Worm (Caenorhabditis elegans): ENCODE measurements around the gene C12D8.20.
A peak's percentile ranks its signal among the peaks of the same experiment; 100 is the strongest.

C12D8.20 gene

DNA sequence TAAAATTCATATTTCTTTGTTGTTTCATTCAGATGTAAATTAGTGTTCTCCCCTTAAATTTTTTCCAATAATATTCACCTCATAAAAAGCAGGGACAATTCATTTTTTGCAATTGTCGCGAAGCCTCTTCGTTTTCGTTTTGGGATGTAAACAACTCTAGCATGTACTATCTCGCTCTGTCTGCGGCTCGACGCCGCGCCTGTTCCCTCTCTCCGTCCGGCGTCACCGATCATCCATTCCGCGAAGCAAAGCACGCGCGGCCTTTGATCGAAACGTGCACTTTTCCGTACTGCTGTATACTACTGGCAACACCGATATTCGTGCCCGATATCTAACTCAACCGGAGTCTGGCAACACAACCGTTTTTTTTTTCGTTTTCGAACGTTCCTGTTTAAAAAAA is 24.9 kb downstream of the C12D8.20 start (continued):
- TF ChIP-seq unc-62 (GFP tag; optimal IDR thresholded peaks at IDR 0.05 in 1 of 2) (no peak), unc-62 (tag; optimal IDR thresholded peaks at IDR 0.05) (no peak), daf-8 (GFP tag; IDR thresholded peaks at IDR 0.05) (no peak), lin-13 (GFP tag; optimal IDR thresholded peaks at IDR 0.05) (no peak), F49E8.2 (tag; optimal IDR thresholded peaks at IDR 0.05; ENCODE audit: borderline replicate concordance) (no peak), nhr-28 (tag; optimal IDR thresholded peaks at IDR 0.05) (no peak), dmd-9 (GFP tag; IDR thresholded peaks at IDR 0.05) (no peak), snpc-4 (tag; optimal IDR thresholded peaks at IDR 0.05) (no peak), set-16 (GFP tag; IDR thresholded peaks at IDR 0.05) (peak; percentile 52)

DNA sequence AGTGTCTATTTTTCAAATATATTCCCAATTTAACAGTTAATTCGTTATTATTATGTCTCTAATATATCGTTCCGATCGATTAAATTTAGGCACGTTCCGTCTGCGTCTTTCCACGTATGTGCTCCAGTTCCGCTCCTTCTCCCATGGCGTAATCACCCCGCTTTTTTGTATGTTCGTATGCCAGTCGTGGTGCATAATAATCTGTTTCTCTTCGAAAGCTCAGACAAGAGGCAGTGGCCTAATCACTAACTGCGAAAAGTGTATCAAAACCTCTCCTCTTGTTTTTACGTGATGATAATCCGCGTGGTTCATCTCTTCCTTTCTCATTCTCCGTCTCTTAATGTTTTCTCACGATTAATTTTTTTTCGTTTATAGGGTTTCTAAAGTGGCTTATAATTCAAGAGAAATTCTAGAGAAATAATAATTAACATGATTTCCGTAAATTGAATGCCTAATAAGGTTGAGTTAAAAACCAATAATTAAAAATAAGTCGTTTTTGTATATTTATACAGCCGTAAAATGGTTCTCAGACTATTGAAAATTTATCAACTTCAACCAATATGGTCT is 25.6 kb downstream of the C12D8.20 start:
- TF ChIP-seq ama-1 (optimal IDR thresholded peaks at IDR 0.05) (peak; percentile 23), nhr-28 (tag; optimal IDR thresholded peaks at IDR 0.05) (peak; percentile 13), hif-1 (tag; optimal IDR thresholded peaks at IDR 0.05) (no peak), Y75B8A.6 (GFP tag; IDR thresholded peaks at IDR 0.05) (no peak), unc-62 (GFP tag; optimal IDR thresholded peaks at IDR 0.05 in 1 of 2) (peak in 1 of 2 experiments; percentile 81), unc-62 (tag; optimal IDR thresholded peaks at IDR 0.05) (no peak), dve-1 (tag; optimal IDR thresholded peaks at IDR 0.05; ENCODE audit: insufficient read depth) (peak; percentile 6), Y48G9A.11 (GFP tag; IDR thresholded peaks at IDR 0.05) (no peak), aha-1 (tag) (peak; percentile 56), hlh-30 (tag; optimal IDR thresholded peaks at IDR 0.05; ENCODE audit: insufficient read depth) (peak; percentile 51), ces-1 (GFP tag; optimal IDR thresholded peaks at IDR 0.05) (no peak), ztf-11 (tag; optimal IDR thresholded peaks at IDR 0.05) (no peak), F37D6.2 (tag; optimal IDR thresholded peaks at IDR 0.05) (no peak), daf-8 (GFP tag; IDR thresholded peaks at IDR 0.05) (no peak), lsy-2 (tag; optimal IDR thresholded peaks at IDR 0.05) (peak in 1 of 2 experiments; percentile 25), ceh-32 (tag; optimal IDR thresholded peaks at IDR 0.05; ENCODE audit: poor library complexity) (no peak), nhr-11 (tag; optimal IDR thresholded peaks at IDR 0.05) (no peak), mes-2 (tag; optimal IDR thresholded peaks at IDR 0.05; ENCODE audit: poor library complexity, severe bottlenecking) (no peak), nhr-48 (tag; optimal IDR thresholded peaks at IDR 0.05) (no peak), nhr-42 (GFP tag; IDR thresholded peaks at IDR 0.05) (no peak)

DNA sequence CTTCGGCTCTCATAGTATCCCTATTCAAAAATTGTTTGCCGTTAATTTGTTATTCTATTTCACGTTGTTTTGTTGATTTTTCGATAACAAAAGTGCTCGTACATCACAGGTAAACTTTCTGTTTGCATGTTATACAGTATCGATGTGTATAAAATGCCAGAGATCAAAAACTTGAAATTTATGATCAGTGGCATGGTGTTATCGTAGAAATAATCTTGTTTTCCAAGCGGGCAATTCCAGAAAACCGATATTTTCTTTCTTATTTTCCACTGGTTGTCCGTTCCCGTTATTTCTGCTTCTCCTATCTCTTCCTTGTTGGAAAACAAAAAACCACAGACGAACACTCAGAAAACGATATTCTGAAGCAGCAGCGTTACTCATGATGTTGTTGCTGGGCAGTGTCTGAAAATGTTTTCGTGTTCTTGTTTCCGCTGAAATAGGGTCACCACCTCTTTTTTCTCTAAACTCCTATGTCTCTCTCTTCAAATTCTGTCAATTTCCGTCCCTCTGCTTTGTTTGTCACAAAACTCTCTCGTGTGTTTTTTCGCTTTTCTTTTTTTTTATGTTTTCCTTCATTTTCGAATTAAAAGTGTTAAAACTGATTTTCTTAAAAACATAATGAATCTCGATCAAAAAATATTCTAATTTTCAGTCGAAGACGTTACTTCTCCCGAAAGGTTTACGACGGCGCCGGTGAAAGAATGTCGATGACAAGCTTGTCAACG is 26.3 kb downstream of the C12D8.20 start, which contains the start of gene akt-1:
akt-1 (plus strand) TSS at position 651 of the 725 bp plus-strand sequence.
- TF ChIP-seq Y75B8A.6 (GFP tag; IDR thresholded peaks at IDR 0.05) (no peak), lin-13 (GFP tag; optimal IDR thresholded peaks at IDR 0.05) (no peak), zfp-2 (tag; optimal IDR thresholded peaks at IDR 0.05) (no peak), daf-16 (GFP tag; optimal IDR thresholded peaks at IDR 0.05) (peak in 1 of 2 experiments; percentile 48), daf-16 (tag; optimal IDR thresholded peaks at IDR 0.05) (peak; percentile 77), mxl-2 (GFP tag; conservative IDR thresholded peaks at IDR 0.05) (no peak), pqm-1 (tag; optimal IDR thresholded peaks at IDR 0.05) (no peak), skn-1 (tag; optimal IDR thresholded peaks at IDR 0.05) (no peak), lin-38 (GFP tag; IDR thresholded peaks at IDR 0.05) (no peak), fos-1 (tag; optimal IDR thresholded peaks at IDR 0.05) (no peak), D1046.2 (GFP tag; IDR thresholded peaks at IDR 0.05) (no peak), mdt-29 (GFP tag; IDR thresholded peaks at IDR 0.05) (no peak), nhr-102 (tag; optimal IDR thresholded peaks at IDR 0.05) (no peak), Y5F2A.4 (GFP tag; optimal IDR thresholded peaks at IDR 0.05) (no peak), arid-1 (GFP tag; conservative IDR thresholded peaks at IDR 0.05) (no peak), php-3 (GFP tag; IDR thresholded peaks at IDR 0.05) (no peak), ZK546.5 (tag; optimal IDR thresholded peaks at IDR 0.05) (no peak), unc-130 (GFP tag; optimal IDR thresholded peaks at IDR 0.05) (no peak), ceh-32 (tag; optimal IDR thresholded peaks at IDR 0.05; ENCODE audit: poor library complexity) (no peak), tra-1 (GFP tag; IDR thresholded peaks at IDR 0.05) (no peak), dve-1 (tag; optimal IDR thresholded peaks at IDR 0.05; ENCODE audit: insufficient read depth) (no peak), pha-4 (GFP tag; IDR thresholded peaks at IDR 0.05) (no peak), pha-4 (tag; optimal IDR thresholded peaks at IDR 0.05) (no peak), nhr-25 (tag; optimal IDR thresholded peaks at IDR 0.05; ENCODE audit: borderline replicate concordance, insufficient read depth) (no peak), ceh-62 (tag; optimal IDR thresholded peaks at IDR 0.05) (no peak), duxl-1 (tag; optimal IDR thresholded peaks at IDR 0.05; ENCODE audit: poor library complexity) (no peak)
